Worm (Caenorhabditis elegans) whole organism, midembryonic: ENCODE data around the gene C06A12.3.

Source experiments
- flt-1 ChIP-seq: fragments of 200-800 bp; sonication (Bioruptor generic); IDR thresholded peaks from 2 replicates; pipeline ENCODE4 v1.3.6; 2022; ENCODE audit warnings: missing genetic modification characterization, missing compliant biosample characterization
- ref-1 ChIP-seq: fragments of 200-800 bp; sonication (Bioruptor generic); conservative IDR thresholded peaks from 2 replicates; pipeline ENCODE4 v1.3.6; 2022; ENCODE audit warnings: missing genetic modification reagents, missing genetic modification characterization, missing compliant biosample characterization
- tab-1 ChIP-seq: fragments of 200-800 bp; sonication (Bioruptor generic); IDR thresholded peaks from 2 replicates; pipeline ENCODE4 v1.3.6; 2022; ENCODE audit warnings: missing genetic modification characterization, missing compliant biosample characterization

DNA sequence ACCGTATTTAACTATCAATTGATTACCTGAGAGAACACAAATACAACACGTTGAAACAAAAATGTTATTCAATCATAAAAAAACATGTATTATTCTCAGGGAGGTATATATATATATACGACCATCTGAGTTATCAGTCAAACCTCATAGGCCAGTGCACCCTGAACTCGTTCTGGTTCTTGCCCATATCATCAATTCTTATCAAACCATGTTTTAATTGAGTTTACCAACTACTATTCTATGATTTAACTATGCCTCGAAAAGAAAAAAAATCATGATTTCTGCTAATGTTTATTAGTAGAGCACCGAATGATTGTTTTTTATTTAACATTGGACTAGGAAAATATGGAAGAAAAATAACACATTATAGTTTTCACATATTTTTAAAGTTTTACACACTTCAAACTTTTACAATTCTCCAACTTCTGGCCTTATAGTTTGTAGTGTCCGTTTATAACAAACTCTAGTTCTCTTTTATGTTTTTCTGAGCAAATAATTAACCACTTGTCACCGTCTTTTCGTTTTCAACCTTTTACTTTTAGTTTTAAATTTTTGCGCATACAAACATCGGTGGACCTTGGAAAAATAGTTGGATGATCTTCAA lies 4.8 kb downstream of the C06A12.3 start:
- TF ChIP-seq tab-1 (GFP tag; lab: Robert Waterston, UW) (no peak), ref-1 (GFP tag; lab: Robert Waterston, UW) (no peak), flt-1 (GFP tag; lab: Robert Waterston, UW) (no peak)
